Worm (Caenorhabditis elegans) whole organism, midembryonic: Measurements from ENCODE around the gene C33C12.12.
"Not testable (repeated sequence)": the region's sequence is repeated elsewhere in the genome, so short reads cannot be mapped to it uniquely, and the experiment has no call there.

Experiments
- T22C8.4 ChIP-seq: fragments of 200-800 bp; sonication (Bioruptor generic); IDR thresholded peaks from 2 replicates; pipeline ENCODE4 v1.3.6; 2022; ENCODE audit warnings: missing genetic modification characterization, missing compliant biosample characterization
- cog-1 ChIP-seq: sonication (generic microtip); optimal IDR thresholded peaks from 2 replicates; lab custom pipeline; 2016; ENCODE audit warnings: missing genetic modification characterization, missing compliant biosample characterization
- flt-1 ChIP-seq: fragments of 200-800 bp; sonication (Bioruptor generic); IDR thresholded peaks from 2 replicates; pipeline ENCODE4 v1.3.6; 2022; ENCODE audit warnings: missing genetic modification characterization, missing compliant biosample characterization
- klf-2 ChIP-seq: fragments of 200-800 bp; sonication (Bioruptor generic); conservative IDR thresholded peaks from 2 replicates; pipeline ENCODE4 v1.3.6; 2022; ENCODE audit warnings: missing genetic modification reagents, missing genetic modification characterization, missing compliant biosample characterization
- med-1 ChIP-seq: sonication (generic microtip); optimal IDR thresholded peaks from 2 replicates; lab custom pipeline; 2017; ENCODE audit warnings: missing genetic modification characterization, mild to moderate bottlenecking, missing compliant biosample characterization, antibody characterized with exemption, missing genetic modification reagents; ENCODE audit not compliant: insufficient read depth
- ref-1 ChIP-seq: fragments of 200-800 bp; sonication (Bioruptor generic); conservative IDR thresholded peaks from 2 replicates; pipeline ENCODE4 v1.3.6; 2022; ENCODE audit warnings: missing genetic modification reagents, missing genetic modification characterization, missing compliant biosample characterization
- tab-1 ChIP-seq: fragments of 200-800 bp; sonication (Bioruptor generic); IDR thresholded peaks from 2 replicates; pipeline ENCODE4 v1.3.6; 2022; ENCODE audit warnings: missing genetic modification characterization, missing compliant biosample characterization
- ztf-23 ChIP-seq: fragments of 200-800 bp; sonication (Bioruptor generic); IDR thresholded peaks from 2 replicates; pipeline ENCODE4 v1.3.6; 2022; ENCODE audit warnings: missing genetic modification reagents, missing genetic modification characterization, missing compliant biosample characterization
- ztf-29 ChIP-seq: fragments of 200-800 bp; sonication (Bioruptor generic); IDR thresholded peaks from 2 replicates; pipeline ENCODE4 v1.3.6; 2022; ENCODE audit warnings: missing genetic modification reagents, missing genetic modification characterization, missing compliant biosample characterization

C33C12.12 gene

ce11 chrII:2168374-2168773, 1.6 kb downstream of the C33C12.12 start, which contains the start of gene fbxb-38:
Gene fbxb-38, minus strand, starts transcription at chrII:2168763.
- TF ChIP-seq flt-1 (GFP tag; lab: Robert Waterston, UW): no peak
- no peak for TF ChIP-seq klf-2 (GFP tag; lab: Robert Waterston, UW)
- TF ChIP-seq ztf-29: no peak
- no peak for TF ChIP-seq cog-1 (tag; lab: Kevin White, UChicago)
- no peak for TF ChIP-seq med-1 (GFP tag; lab: Kevin White, UChicago)
- TF ChIP-seq ref-1 (GFP tag; lab: Robert Waterston, UW): no peak
- TF ChIP-seq ztf-23: no peak
- TF ChIP-seq T22C8.4 (GFP tag; lab: Robert Waterston, UW): no peak
- no peak for TF ChIP-seq tab-1 (GFP tag; lab: Robert Waterston, UW)

- no peak for TF ChIP-seq tab-1 (GFP tag; lab: Robert Waterston, UW)
- no peak for TF ChIP-seq flt-1 (GFP tag; lab: Robert Waterston, UW)
- TF ChIP-seq med-1 (GFP tag; lab: Kevin White, UChicago): no peak
- no peak for TF ChIP-seq klf-2 (GFP tag; lab: Robert Waterston, UW)
- TF ChIP-seq T22C8.4 (GFP tag; lab: Robert Waterston, UW): no peak
- no peak for TF ChIP-seq ztf-23
Measured at ce11 chrII:2166376-2166775, 3.6 kb downstream of the C33C12.12 start, which contains the start of gene C33C12.4. Gene C33C12.4, minus strand, starts transcription at chrII:2166476.

ce11 chrII:2163370-2163882, 6.6 kb downstream of the C33C12.12 start, which contains the start of gene C33C12.11:
Gene C33C12.11, minus strand, starts transcription at chrII:2163832.
- TF ChIP-seq med-1 (GFP tag; lab: Kevin White, UChicago); klf-2 (GFP tag; lab: Robert Waterston, UW); ztf-23: not testable (repeated sequence)

- TF ChIP-seq ztf-23; ref-1 (GFP tag; lab: Robert Waterston, UW); cog-1 (tag; lab: Kevin White, UChicago): not testable (repeated sequence)
Measured at ce11 chrII:2153708-2154107, 16.3 kb downstream of the C33C12.12 start, which contains the start of gene math-18. Gene math-18, plus strand, starts transcription at chrII:2154008.

- TF ChIP-seq tab-1 (GFP tag; lab: Robert Waterston, UW): no peak
- TF ChIP-seq med-1 (GFP tag; lab: Kevin White, UChicago): no peak
- TF ChIP-seq ref-1 (GFP tag; lab: Robert Waterston, UW): no peak
- no peak for TF ChIP-seq ztf-23
- TF ChIP-seq klf-2 (GFP tag; lab: Robert Waterston, UW): no peak
- TF ChIP-seq ztf-29: no peak
- TF ChIP-seq flt-1 (GFP tag; lab: Robert Waterston, UW): no peak
- no peak for TF ChIP-seq T22C8.4 (GFP tag; lab: Robert Waterston, UW)
- no peak for TF ChIP-seq cog-1 (tag; lab: Kevin White, UChicago)
Measured at ce11 chrII:2152455-2152854, 17.5 kb downstream of the C33C12.12 start.

ce11 chrII:2150485-2150985, 19.4 kb downstream of the C33C12.12 start, which contains the start of the genes C40A11.7 and C40A11.8:
Gene C40A11.7, minus strand, starts transcription at chrII:2150585.
Gene C40A11.8, minus strand, starts transcription at chrII:2150935.
- TF ChIP-seq ztf-23: no peak
- no peak for TF ChIP-seq cog-1 (tag; lab: Kevin White, UChicago)
- no peak for TF ChIP-seq klf-2 (GFP tag; lab: Robert Waterston, UW)
- no peak for TF ChIP-seq flt-1 (GFP tag; lab: Robert Waterston, UW)
- TF ChIP-seq ref-1 (GFP tag; lab: Robert Waterston, UW): no peak
- no peak for TF ChIP-seq tab-1 (GFP tag; lab: Robert Waterston, UW)
- TF ChIP-seq med-1 (GFP tag; lab: Kevin White, UChicago): no peak
- TF ChIP-seq ztf-29: no peak
- no peak for TF ChIP-seq T22C8.4 (GFP tag; lab: Robert Waterston, UW)

- no peak for TF ChIP-seq ztf-23
- no peak for TF ChIP-seq klf-2 (GFP tag; lab: Robert Waterston, UW)
- no peak for TF ChIP-seq T22C8.4 (GFP tag; lab: Robert Waterston, UW)
- TF ChIP-seq flt-1 (GFP tag; lab: Robert Waterston, UW): no peak
- no peak for TF ChIP-seq ref-1 (GFP tag; lab: Robert Waterston, UW)
- no peak for TF ChIP-seq cog-1 (tag; lab: Kevin White, UChicago)
- no peak for TF ChIP-seq tab-1 (GFP tag; lab: Robert Waterston, UW)
Measured at ce11 chrII:2146900-2147375, 23.0 kb downstream of the C33C12.12 start, which contains the start of gene C40A11.2. Gene C40A11.2, plus strand, starts transcription at chrII:2146950.

- TF ChIP-seq klf-2 (GFP tag; lab: Robert Waterston, UW) (no peak), cog-1 (tag; lab: Kevin White, UChicago) (no peak), tab-1 (GFP tag; lab: Robert Waterston, UW) (no peak), ztf-29 (no peak), med-1 (GFP tag; lab: Kevin White, UChicago) (no peak), T22C8.4 (GFP tag; lab: Robert Waterston, UW) (no peak), ztf-23 (no peak), flt-1 (GFP tag; lab: Robert Waterston, UW) (no peak), ref-1 (GFP tag; lab: Robert Waterston, UW) (no peak)
Measured at ce11 chrII:2145566-2145965, 24.4 kb downstream of the C33C12.12 start, which contains the start of gene C40A11.6. Gene C40A11.6, minus strand, starts transcription at chrII:2145666.

- no peak for TF ChIP-seq T22C8.4 (GFP tag; lab: Robert Waterston, UW)
- no peak for TF ChIP-seq ztf-23
- TF ChIP-seq tab-1 (GFP tag; lab: Robert Waterston, UW): no peak
- TF ChIP-seq ztf-29: no peak
- TF ChIP-seq med-1 (GFP tag; lab: Kevin White, UChicago): no peak
- TF ChIP-seq flt-1 (GFP tag; lab: Robert Waterston, UW): no peak
- TF ChIP-seq klf-2 (GFP tag; lab: Robert Waterston, UW): no peak
- TF ChIP-seq ref-1 (GFP tag; lab: Robert Waterston, UW): no peak
- no peak for TF ChIP-seq cog-1 (tag; lab: Kevin White, UChicago)
Measured at ce11 chrII:2140817-2141216, 29.2 kb downstream of the C33C12.12 start, which contains the start of gene C40A11.3. Gene C40A11.3, plus strand, starts transcription at chrII:2141117.
